Worm (Caenorhabditis elegans): ENCODE measurements around the gene R10E4.3.

Gene R10E4.3

DNA sequence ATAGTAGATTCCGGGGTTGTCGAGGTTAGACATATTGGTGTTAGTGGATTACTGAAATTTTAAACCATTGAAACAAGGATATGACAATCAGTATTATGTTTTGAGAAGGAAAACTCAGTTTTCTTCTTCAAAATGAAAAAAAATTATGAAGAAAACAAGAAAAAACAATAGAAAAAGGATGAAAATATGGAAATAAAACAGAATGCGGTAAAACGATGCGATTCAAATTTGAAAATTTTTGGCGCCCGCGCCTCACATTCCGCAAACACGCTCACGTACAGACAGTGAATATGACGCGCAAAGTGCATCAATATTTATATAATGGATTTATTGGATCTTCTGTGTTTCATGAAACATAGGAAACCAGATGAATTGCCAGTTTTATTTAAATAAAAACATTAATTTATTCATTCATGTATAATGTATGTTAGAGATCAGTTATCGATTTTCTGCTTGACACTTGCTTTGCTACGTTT, 4.0 kb upstream of the R10E4.3 start, which contains the start of gene mcm-5 (continued):
- TF ChIP-seq fkh-8 (tag; optimal IDR thresholded peaks at IDR 0.05) (no peak), tlp-1 (tag; optimal IDR thresholded peaks at IDR 0.05) (no peak), rnt-1 (tag; optimal IDR thresholded peaks at IDR 0.05) (no peak), vab-15 (tag; optimal IDR thresholded peaks at IDR 0.05) (no peak), ces-1 (GFP tag; optimal IDR thresholded peaks at IDR 0.05) (no peak), dsc-1 (tag; optimal IDR thresholded peaks at IDR 0.05) (no peak), nhr-11 (tag; optimal IDR thresholded peaks at IDR 0.05) (no peak), ceh-82 (tag; optimal IDR thresholded peaks at IDR 0.05) (peak in 1 of 3 experiments; percentile 9), irx-1 (tag; optimal IDR thresholded peaks at IDR 0.05) (no peak), lir-3 (tag; optimal IDR thresholded peaks at IDR 0.05; ENCODE audit: poor library complexity) (no peak), aly-2 (tag; optimal IDR thresholded peaks at IDR 0.05) (no peak), zip-4 (GFP tag; optimal IDR thresholded peaks at IDR 0.05) (no peak), F16B12.6 (tag; optimal IDR thresholded peaks at IDR 0.05) (peak; percentile 86), zag-1 (tag; optimal IDR thresholded peaks at IDR 0.05) (no peak), xbp-1 (tag; optimal IDR thresholded peaks at IDR 0.05) (peak; percentile 42), lin-13 (GFP tag; optimal IDR thresholded peaks at IDR 0.05) (no peak), mef-2 (tag; optimal IDR thresholded peaks at IDR 0.05) (no peak), hlh-4 (tag; optimal IDR thresholded peaks at IDR 0.05) (no peak), efl-1 (optimal IDR thresholded peaks at IDR 0.05) (peak; percentile 73 to 81), efl-1 (GFP tag; optimal IDR thresholded peaks at IDR 0.05 in 1 of 2) (peak; percentile 88 to 98), nhr-90 (tag; optimal IDR thresholded peaks at IDR 0.05; ENCODE audit: poor library complexity) (peak; percentile 28), unc-98 (GFP tag; IDR thresholded peaks at IDR 0.05) (no peak), egl-13 (tag; optimal IDR thresholded peaks at IDR 0.05) (no peak), alr-1 (tag; optimal IDR thresholded peaks at IDR 0.05; ENCODE audit: borderline replicate concordance) (no peak), unc-62 (GFP tag; optimal IDR thresholded peaks at IDR 0.05) (no peak), C04F5.9 (tag; optimal IDR thresholded peaks at IDR 0.05) (no peak), tbx-2 (tag; optimal IDR thresholded peaks at IDR 0.05) (no peak), ceh-88 (GFP tag; IDR thresholded peaks at IDR 0.05) (no peak), snu-23 (GFP tag; optimal IDR thresholded peaks at IDR 0.05) (peak; percentile 65), lsy-2 (tag; optimal IDR thresholded peaks at IDR 0.05) (peak; percentile 54 to 75), mdl-1 (tag; optimal IDR thresholded peaks at IDR 0.05) (no peak), ets-5 (GFP tag; IDR thresholded peaks at IDR 0.05) (no peak), pqm-1 (tag; optimal IDR thresholded peaks at IDR 0.05) (no peak), fkh-4 (tag; optimal IDR thresholded peaks at IDR 0.05; ENCODE audit: borderline replicate concordance) (no peak), swsn-7 (tag; optimal IDR thresholded peaks at IDR 0.05) (peak; percentile 34), ceh-8 (GFP tag; optimal IDR thresholded peaks at IDR 0.05) (no peak), ztf-4 (tag; optimal IDR thresholded peaks at IDR 0.05) (no peak), sptf-1 (tag; optimal IDR thresholded peaks at IDR 0.05) (no peak), nhr-237 (tag; optimal IDR thresholded peaks at IDR 0.05) (no peak), nhr-28 (tag; optimal IDR thresholded peaks at IDR 0.05) (no peak), elt-3 (tag; optimal IDR thresholded peaks at IDR 0.05) (peak in 1 of 6 experiments; percentile 48), unc-130 (tag; optimal IDR thresholded peaks at IDR 0.05) (peak; percentile 77), sup-37 (GFP tag; optimal IDR thresholded peaks at IDR 0.05) (no peak), ama-1 (optimal IDR thresholded peaks at IDR 0.05) (no peak), nhr-76 (tag; optimal IDR thresholded peaks at IDR 0.05) (no peak), lin-15B (tag; optimal IDR thresholded peaks at IDR 0.05) (peak; percentile 3), hpl-2 (GFP tag; optimal IDR thresholded peaks at IDR 0.05) (no peak), aha-1 (tag; optimal IDR thresholded peaks at IDR 0.05) (no peak), unc-86 (tag; optimal IDR thresholded peaks at IDR 0.05) (no peak), lin-35 (GFP tag; optimal IDR thresholded peaks at IDR 0.05) (peak; percentile 82 to 89), mep-1 (tag; optimal IDR thresholded peaks at IDR 0.05) (peak; percentile 66), skn-1 (tag; optimal IDR thresholded peaks at IDR 0.05) (peak; percentile 49), ceh-90 (tag; optimal IDR thresholded peaks at IDR 0.05) (no peak), nhr-47 (tag; optimal IDR thresholded peaks at IDR 0.05) (no peak), nhr-19 (GFP tag; conservative IDR thresholded peaks at IDR 0.05) (0 out of 2 replicates have a peak, but pooled peaks have one; percentile 16)
